Fruit fly (Drosophila melanogaster): ENCODE results near the gene ed.
A peak's percentile ranks its signal among the peaks of the same experiment; 100 is the strongest.

Gene ed

DNA sequence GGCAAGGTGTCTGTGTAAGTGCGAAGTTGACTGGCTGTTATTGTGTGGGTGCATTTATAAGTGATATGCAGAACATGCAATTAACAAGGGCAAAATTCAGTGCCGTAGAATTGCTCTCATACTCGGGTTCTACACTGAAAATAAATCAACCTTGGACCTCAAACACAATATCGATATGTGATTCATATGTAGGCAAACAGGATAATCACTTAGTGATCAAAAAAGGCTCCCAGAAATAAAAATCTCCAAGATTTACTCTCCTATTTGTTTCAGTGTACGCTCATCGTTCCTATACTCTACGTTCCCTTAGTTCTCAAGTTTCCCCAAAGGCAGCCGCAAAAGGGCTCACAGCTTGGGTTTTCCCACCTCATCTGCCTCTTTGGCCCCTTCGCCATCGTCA is 40.4 kb downstream of the ed start (continued):
- no peak for TF ChIP-seq CG12769 (tag; optimal IDR thresholded peaks at IDR 0.05)
- no peak for TF ChIP-seq nerfin-2 (GFP tag; IDR thresholded peaks at IDR 0.05; ENCODE audit: partially characterized antibody)
- TF ChIP-seq Lhr (GFP tag; optimal IDR thresholded peaks at IDR 0.05): no peak
- no peak for TF ChIP-seq Ravus (GFP tag; IDR thresholded peaks at IDR 0.05)
- TF ChIP-seq HLH4C (GFP tag; IDR thresholded peaks at IDR 0.05; ENCODE audit: partially characterized antibody): no peak
- TF ChIP-seq CG17829 (tag; optimal IDR thresholded peaks at IDR 0.05): no peak
- TF ChIP-seq sob (GFP tag; IDR thresholded peaks at IDR 0.05): no peak
- TF ChIP-seq sisA (GFP tag; IDR thresholded peaks at IDR 0.05): peak; percentile 46
- peak; percentile 47; the same call in 1 of the 2 replicates for TF ChIP-seq Ada2b (GFP tag; IDR thresholded peaks at IDR 0.05)
- TF ChIP-seq B-H1 (GFP tag; IDR thresholded peaks at IDR 0.05): no peak
- no peak for TF ChIP-seq peb (GFP tag; IDR thresholded peaks at IDR 0.05)
- TF ChIP-seq CG9817 (tag; optimal IDR thresholded peaks at IDR 0.05): no peak
- TF ChIP-seq H15 (GFP tag; IDR thresholded peaks at IDR 0.05): no peak
- 0 out of 3 replicates have a peak, but pooled peaks have one; percentile 30 for TF ChIP-seq CG11695 (GFP tag; IDR thresholded peaks at IDR 0.05)
- no peak for TF ChIP-seq ac (GFP tag; optimal IDR thresholded peaks at IDR 0.05)
- no peak for TF ChIP-seq lov (optimal IDR thresholded peaks at IDR 0.05)
- 0 out of 3 replicates have a peak, but pooled peaks have one; percentile 13 for TF ChIP-seq lov (GFP tag; IDR thresholded peaks at IDR 0.05)
- no peak for TF ChIP-seq Fer2 (tag; optimal IDR thresholded peaks at IDR 0.05)
- no peak for TF ChIP-seq CG10565 (GFP tag; optimal IDR thresholded peaks at IDR 0.05)
- TF ChIP-seq E2f2 (GFP tag; IDR thresholded peaks at IDR 0.05): no peak
- TF ChIP-seq ken (GFP tag; IDR thresholded peaks at IDR 0.05): 0 out of 3 replicates have a peak, but pooled peaks have one; percentile 49
- no peak for TF ChIP-seq CG8281 (tag; optimal IDR thresholded peaks at IDR 0.05)
- no peak for TF ChIP-seq odd (GFP tag; optimal IDR thresholded peaks at IDR 0.05)
- TF ChIP-seq CG5180 (GFP tag; optimal IDR thresholded peaks at IDR 0.05): no peak
- no peak for TF ChIP-seq schlank (tag; optimal IDR thresholded peaks at IDR 0.05)
- TF ChIP-seq CG6689 (GFP tag; IDR thresholded peaks at IDR 0.05): 0 out of 2 replicates have a peak, but pooled peaks have one; percentile 17
- no peak for TF ChIP-seq nmo (GFP tag; optimal IDR thresholded peaks at IDR 0.05)
- no peak for TF ChIP-seq onecut (GFP tag; IDR thresholded peaks at IDR 0.05)
- TF ChIP-seq NK7.1 (GFP tag; optimal IDR thresholded peaks at IDR 0.05): no peak
- TF ChIP-seq CG4282 (GFP tag; optimal IDR thresholded peaks at IDR 0.05): no peak
- TF ChIP-seq ssp (GFP tag; IDR thresholded peaks at IDR 0.05): no peak
- TF ChIP-seq Mes4 (GFP tag; optimal IDR thresholded peaks at IDR 0.05): no peak
- TF ChIP-seq prd (optimal IDR thresholded peaks at IDR 0.05): no peak
- TF ChIP-seq prd (GFP tag; IDR thresholded peaks at IDR 0.05): peak; percentile 40; the same call in 2 of the 3 replicates
- no peak for TF ChIP-seq GATAe (GFP tag; conservative IDR thresholded peaks at IDR 0.05)
- no peak for TF ChIP-seq insv (GFP tag; optimal IDR thresholded peaks at IDR 0.05)
- TF ChIP-seq CG13624 (GFP tag; optimal IDR thresholded peaks at IDR 0.05): no peak
- TF ChIP-seq Myb (GFP tag; optimal IDR thresholded peaks at IDR 0.05): no peak
- peak; percentile 1 for TF ChIP-seq CG2120 (GFP tag; optimal IDR thresholded peaks at IDR 0.05)
- TF ChIP-seq Antp (GFP tag; optimal IDR thresholded peaks at IDR 0.05): no peak
- TF ChIP-seq CG12299 (tag; optimal IDR thresholded peaks at IDR 0.05): no peak
- no peak for TF ChIP-seq Neu2 (GFP tag; optimal IDR thresholded peaks at IDR 0.05; ENCODE audit: borderline replicate concordance)
- no peak for TF ChIP-seq hth (optimal IDR thresholded peaks at IDR 0.05)
- TF ChIP-seq gem (tag; optimal IDR thresholded peaks at IDR 0.05): peak; percentile 7
- peak; percentile 17 for TF ChIP-seq phol (tag; optimal IDR thresholded peaks at IDR 0.05)
- no peak for TF ChIP-seq CG6683 (GFP tag; optimal IDR thresholded peaks at IDR 0.05)
- TF ChIP-seq CG14441 (GFP tag; IDR thresholded peaks at IDR 0.05): no peak
- no peak for TF ChIP-seq otp (GFP tag; IDR thresholded peaks at IDR 0.05)
- TF ChIP-seq stwl (tag; optimal IDR thresholded peaks at IDR 0.05): no peak
- peak; percentile 76 for TF ChIP-seq Med (GFP tag)
- peak; percentile 10 for TF ChIP-seq Hsf (GFP tag; optimal IDR thresholded peaks at IDR 0.05)
- TF ChIP-seq CG4328 (GFP tag; optimal IDR thresholded peaks at IDR 0.05): no peak
